Worm (Caenorhabditis elegans) whole organism, L3 larva: ENCODE results near the gene F46H5.11.

Source experiments
- R02D3.7 ChIP-seq: fragments of 150-350 bp; optimal IDR thresholded peaks from 2 replicates; lab custom pipeline; 2014; ENCODE audit warnings: missing biosample characterization, missing genetic modification characterization
- ZK546.5 ChIP-seq: sonication (generic microtip); optimal IDR thresholded peaks from 2 replicates; lab custom pipeline; 2017; ENCODE audit warnings: missing biosample characterization, missing genetic modification characterization
- aly-2 ChIP-seq: fragments of 150-350 bp; optimal IDR thresholded peaks from 2 replicates; lab custom pipeline; 2014; ENCODE audit warnings: missing biosample characterization, missing genetic modification characterization
- ama-1 ChIP-seq: fragments of 150-350 bp; optimal IDR thresholded peaks from 2 replicates; lab custom pipeline; 2018
- ceh-82 ChIP-seq: fragments of 150-350 bp; optimal IDR thresholded peaks from 2 replicates; lab custom pipeline; 2014; ENCODE audit warnings: missing biosample characterization, missing genetic modification characterization
- ceh-9 ChIP-seq: sonication (generic microtip); optimal IDR thresholded peaks from 2 replicates; lab custom pipeline; 2018; ENCODE audit warnings: missing biosample characterization, missing genetic modification characterization
- daf-12 ChIP-seq: fragments of 150-350 bp; optimal IDR thresholded peaks from 2 replicates; lab custom pipeline; 2014; ENCODE audit warnings: missing biosample characterization, missing genetic modification reagents, missing genetic modification characterization
- egl-27 ChIP-seq: sonication (generic microtip); optimal IDR thresholded peaks from 4 replicates; lab custom pipeline; 2017; ENCODE audit warnings: missing biosample characterization, missing genetic modification reagents, missing genetic modification characterization
- egl-5 ChIP-seq: fragments of 150-350 bp; optimal IDR thresholded peaks from 2 replicates; lab custom pipeline; 2017; ENCODE audit warnings: missing biosample characterization, missing genetic modification reagents, missing genetic modification characterization, inconsistent platforms
- elt-2 ChIP-seq: sonication (generic microtip); optimal IDR thresholded peaks from 2 replicates; lab custom pipeline; 2016; ENCODE audit warnings: missing genetic modification reagents, mild to moderate bottlenecking, missing genetic modification characterization, missing compliant biosample characterization
- fkh-2 ChIP-seq: fragments of 150-350 bp; optimal IDR thresholded peaks from 2 replicates; lab custom pipeline; 2014; ENCODE audit warnings: missing biosample characterization, missing genetic modification reagents, missing genetic modification characterization
- fos-1 ChIP-seq: fragments of 150-350 bp; optimal IDR thresholded peaks from 2 replicates; lab custom pipeline; 2014; ENCODE audit warnings: missing biosample characterization, missing genetic modification characterization
- jun-1 ChIP-seq: fragments of 150-350 bp; optimal IDR thresholded peaks from 2 replicates; lab custom pipeline; 2014; ENCODE audit warnings: missing biosample characterization, missing genetic modification reagents, missing genetic modification characterization
- lin-15B ChIP-seq: fragments of 150-350 bp; optimal IDR thresholded peaks from 2 replicates; lab custom pipeline; 2014; ENCODE audit warnings: missing biosample characterization, missing genetic modification characterization
- mdl-1 ChIP-seq: fragments of 150-350 bp; optimal IDR thresholded peaks from 2 replicates; lab custom pipeline; 2014; ENCODE audit warnings: missing biosample characterization, missing genetic modification characterization
- mml-1 ChIP-seq: fragments of 150-350 bp; sonication (generic microtip); optimal IDR thresholded peaks from 3 replicates; lab custom pipeline; 2014; ENCODE audit warnings: missing biosample characterization, missing genetic modification characterization
- nfya-1 ChIP-seq: sonication (generic microtip); optimal IDR thresholded peaks from 2 replicates; lab custom pipeline; 2017; ENCODE audit warnings: missing genetic modification characterization, mild to moderate bottlenecking, missing compliant biosample characterization, antibody characterized with exemption, moderate library complexity; ENCODE audit not compliant: insufficient read depth
- nhr-12 ChIP-seq: fragments of 150-350 bp; optimal IDR thresholded peaks from 2 replicates; lab custom pipeline; 2014; ENCODE audit warnings: missing biosample characterization, missing genetic modification characterization
- nhr-23 ChIP-seq: fragments of 150-350 bp; optimal IDR thresholded peaks from 2 replicates; lab custom pipeline; 2014; ENCODE audit warnings: missing biosample characterization, missing genetic modification reagents, missing genetic modification characterization
- nhr-237 ChIP-seq: fragments of 150-350 bp; optimal IDR thresholded peaks from 2 replicates; lab custom pipeline; 2014; ENCODE audit warnings: missing biosample characterization, missing genetic modification characterization
- nhr-25 ChIP-seq: sonication (generic microtip); optimal IDR thresholded peaks from 2 replicates; lab custom pipeline; 2017; ENCODE audit warnings: missing biosample characterization, missing genetic modification characterization
- pha-4 ChIP-seq: fragments of 150-350 bp; optimal IDR thresholded peaks from 2 replicates; lab custom pipeline; 2014; ENCODE audit warnings: missing biosample characterization, missing genetic modification reagents, missing genetic modification characterization
- pqm-1 ChIP-seq: fragments of 150-350 bp; optimal IDR thresholded peaks from 2 replicates; lab custom pipeline; 2017; ENCODE audit warnings: missing biosample characterization, missing genetic modification characterization, inconsistent platforms
- sea-2 ChIP-seq: fragments of 150-350 bp; sonication (generic microtip); optimal IDR thresholded peaks from 4 replicates; lab custom pipeline; 2014; ENCODE audit warnings: missing biosample characterization, missing genetic modification reagents, missing genetic modification characterization
- skn-1 ChIP-seq: fragments of 150-350 bp; optimal IDR thresholded peaks from 2 replicates; lab custom pipeline; 2014; ENCODE audit warnings: missing biosample characterization, missing genetic modification characterization
- snpc-4 ChIP-seq: fragments of 150-350 bp; optimal IDR thresholded peaks from 2 replicates; lab custom pipeline; 2014; ENCODE audit warnings: missing biosample characterization, missing genetic modification characterization
- tbx-2 ChIP-seq: sonication (generic microtip); optimal IDR thresholded peaks from 2 replicates; lab custom pipeline; 2016; ENCODE audit warnings: mild to moderate bottlenecking, missing genetic modification characterization, missing compliant biosample characterization
- unc-62 ChIP-seq: fragments of 150-350 bp; sonication (generic microtip); optimal IDR thresholded peaks from 4 replicates; lab custom pipeline; 2014; ENCODE audit warnings: missing biosample characterization, missing genetic modification reagents, missing genetic modification characterization
- zag-1 ChIP-seq: fragments of 150-350 bp; optimal IDR thresholded peaks from 2 replicates; lab custom pipeline; 2014; ENCODE audit warnings: missing biosample characterization, missing genetic modification characterization
- ztf-4 ChIP-seq: fragments of 150-350 bp; optimal IDR thresholded peaks from 2 replicates; lab custom pipeline; 2014; ENCODE audit warnings: missing biosample characterization, missing genetic modification characterization

F46H5.11 gene

DNA sequence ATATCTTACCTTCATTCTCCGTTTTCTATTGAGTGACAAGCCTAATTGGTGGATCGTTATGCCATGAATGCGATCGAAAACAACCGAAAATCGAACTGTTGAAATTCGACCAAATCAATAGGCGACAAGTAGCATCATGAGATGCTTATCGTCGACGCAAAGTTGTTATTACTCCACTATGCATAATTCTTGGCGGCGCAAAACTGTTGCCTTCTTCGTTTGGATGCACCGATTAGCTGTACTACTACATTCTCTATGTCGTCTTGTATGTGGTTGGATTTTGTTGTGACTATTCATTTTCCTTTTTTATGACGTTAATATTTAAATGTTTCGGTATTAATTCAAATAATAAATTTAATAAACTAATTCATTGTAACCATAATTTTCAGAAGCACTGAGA, at the start of gene F46H5.11:
TSS of gene F46H5.11 (minus strand) at position 101 of the 400 bp plus-strand sequence.
- TF ChIP-seq snpc-4 (no peak), mml-1 (tag; lab: Kevin White, UChicago) (no peak), pha-4 (tag; lab: Kevin White, UChicago) (no peak), ceh-9 (tag; lab: Kevin White, UChicago) (no peak), elt-2 (no peak), ztf-4 (tag; lab: Kevin White, UChicago) (no peak), daf-12 (no peak), egl-27 (tag; lab: Kevin White, UChicago) (no peak), ceh-82 (tag; lab: Kevin White, UChicago) (no peak), nhr-23 (tag; lab: Kevin White, UChicago) (no peak), nhr-12 (tag; lab: Kevin White, UChicago) (no peak)

DNA sequence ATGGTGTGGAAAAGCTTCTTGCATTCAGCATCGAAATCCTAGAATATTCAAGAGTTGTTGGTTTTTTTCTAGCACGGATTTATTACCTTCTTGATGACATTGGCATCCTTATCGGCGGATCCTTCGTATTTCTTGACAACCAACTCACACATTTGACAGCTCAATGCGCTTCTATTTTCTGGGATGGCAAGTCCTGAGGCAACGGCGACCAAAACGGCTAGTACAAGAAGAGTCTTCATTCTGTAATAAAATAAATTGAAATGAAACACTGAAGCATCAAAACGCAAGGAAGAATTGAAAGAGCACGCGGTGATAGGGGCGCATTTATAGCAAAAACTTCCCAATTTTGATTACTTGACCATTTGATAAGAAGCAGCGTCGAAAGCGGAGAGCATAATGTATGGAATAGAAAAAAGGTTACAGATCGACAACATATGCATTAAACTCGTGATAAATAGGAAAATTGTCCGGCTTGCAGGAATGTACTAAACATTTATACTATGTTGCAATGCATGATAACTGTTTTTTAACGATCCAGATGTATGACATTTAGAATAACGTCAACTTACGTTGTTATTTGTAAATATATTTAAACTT, 48.3 kb upstream of the F46H5.11 start, which contains the start of gene spp-5:
TSS of gene spp-5 (minus strand) at position 240 of the 597 bp plus-strand sequence.
- no peak for TF ChIP-seq nhr-23 (tag; lab: Kevin White, UChicago)
- peak; percentile 97 for TF ChIP-seq pqm-1 (tag; lab: Kevin White, UChicago)
- TF ChIP-seq egl-5 (tag; lab: Kevin White, UChicago), result no peak
- TF ChIP-seq mdl-1 (tag; lab: Kevin White, UChicago), result peak; percentile 14
- TF ChIP-seq tbx-2, result no peak
- peak; percentile 95 for TF ChIP-seq elt-2
- peak; percentile 78 for TF ChIP-seq pha-4 (tag; lab: Kevin White, UChicago)
- peak; percentile 63 for TF ChIP-seq jun-1 (tag; lab: Kevin White, UChicago)
- TF ChIP-seq egl-27 (tag; lab: Kevin White, UChicago), result no peak
- TF ChIP-seq unc-62 (GFP tag; lab: Kevin White, UChicago), result no peak
- TF ChIP-seq ama-1, result peak; percentile 41
- TF ChIP-seq, all 47 proteins: peak for 6

DNA sequence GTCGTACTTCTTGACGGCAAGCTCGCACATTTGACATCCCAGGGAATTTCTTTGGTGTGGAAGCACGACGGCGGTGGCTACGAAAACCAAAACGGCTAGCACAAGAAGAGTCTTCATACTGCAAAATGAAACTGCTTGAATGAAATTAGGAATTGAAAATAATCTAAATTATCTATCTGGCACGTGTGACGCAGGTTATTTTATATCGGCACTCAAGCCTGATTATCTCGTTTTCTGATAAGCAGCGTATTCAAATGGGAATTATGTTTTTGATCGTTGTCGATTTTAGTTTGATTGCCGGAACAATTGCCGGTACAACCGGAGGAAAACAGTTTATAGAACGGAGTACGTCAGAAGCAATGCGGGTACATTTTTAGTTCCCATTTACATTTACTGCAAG, 46.8 kb upstream of the F46H5.11 start, which contains the start of gene spp-4:
TSS of gene spp-4 (minus strand) at position 118 of the 400 bp plus-strand sequence.
- no peak for TF ChIP-seq daf-12
- TF ChIP-seq elt-2, result peak; percentile 84

DNA sequence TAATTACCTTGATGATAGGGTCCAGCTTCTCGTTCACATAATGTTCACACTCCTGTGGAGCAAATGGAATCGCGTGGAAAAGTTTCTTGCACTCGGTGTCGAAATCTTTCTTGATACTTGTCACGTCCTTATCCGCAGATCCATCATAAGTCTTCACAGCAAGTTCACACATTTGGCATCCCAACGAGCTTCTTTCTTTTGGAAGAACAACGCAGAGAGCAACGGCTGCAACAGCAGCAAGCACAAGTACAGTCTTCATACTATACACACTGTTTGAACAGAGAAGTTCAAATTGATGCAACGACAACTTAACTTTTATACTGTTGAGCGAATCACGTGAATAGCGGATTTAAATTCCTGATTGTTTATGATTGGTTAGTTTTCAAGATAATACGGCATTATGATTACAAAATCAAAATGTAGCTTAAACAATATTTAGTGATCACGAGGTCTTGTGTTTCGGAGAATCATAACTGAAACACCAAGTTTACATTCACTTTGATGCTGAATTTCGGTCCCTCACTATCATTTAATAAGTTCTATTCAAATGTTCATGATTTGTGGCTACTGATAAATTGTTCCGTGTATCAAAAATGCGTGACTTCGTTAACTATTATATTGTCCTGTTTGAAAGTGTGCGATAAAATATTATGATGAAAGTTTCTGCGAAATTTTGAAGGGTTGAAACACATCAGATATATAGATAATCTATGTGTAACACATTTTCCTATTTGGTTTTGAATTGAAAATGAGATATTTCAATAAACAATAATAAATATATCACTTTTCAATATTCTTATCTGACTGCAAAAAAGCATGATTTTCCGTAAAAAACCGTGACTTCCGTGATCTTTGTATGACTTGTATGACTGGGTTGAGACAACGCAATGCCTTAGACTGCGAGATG, 44.9 kb upstream of the F46H5.11 start, which contains the start of the genes spp-2 and spp-6:
TSS of gene spp-2 (minus strand) at position 334 of the 907 bp plus-strand sequence.
TSS of gene spp-6 (plus strand) at position 857 of the 907 bp plus-strand sequence.
- TF ChIP-seq nfya-1 (tag; lab: Kevin White, UChicago) (no peak), daf-12 (no peak), R02D3.7 (tag; lab: Kevin White, UChicago) (no peak), ama-1 (peak; percentile 71), snpc-4 (no peak), lin-15B (tag; lab: Kevin White, UChicago) (no peak), ZK546.5 (tag; lab: Kevin White, UChicago) (no peak), fkh-2 (tag; lab: Kevin White, UChicago) (no peak), mml-1 (tag; lab: Kevin White, UChicago) (no peak), nhr-25 (tag; lab: Kevin White, UChicago) (no peak), zag-1 (tag; lab: Kevin White, UChicago) (no peak), unc-62 (GFP tag; lab: Kevin White, UChicago) (no peak), skn-1 (tag; lab: Kevin White, UChicago) (no peak), mdl-1 (tag; lab: Kevin White, UChicago) (no peak), sea-2 (GFP tag; lab: Kevin White, UChicago) (no peak), egl-27 (tag; lab: Kevin White, UChicago) (no peak), elt-2 (peak; percentile 90), pqm-1 (tag; lab: Kevin White, UChicago) (peak; percentile 85), fos-1 (tag; lab: Kevin White, UChicago) (no peak), nhr-237 (no peak), pha-4 (tag; lab: Kevin White, UChicago) (peak; percentile 29)

DNA sequence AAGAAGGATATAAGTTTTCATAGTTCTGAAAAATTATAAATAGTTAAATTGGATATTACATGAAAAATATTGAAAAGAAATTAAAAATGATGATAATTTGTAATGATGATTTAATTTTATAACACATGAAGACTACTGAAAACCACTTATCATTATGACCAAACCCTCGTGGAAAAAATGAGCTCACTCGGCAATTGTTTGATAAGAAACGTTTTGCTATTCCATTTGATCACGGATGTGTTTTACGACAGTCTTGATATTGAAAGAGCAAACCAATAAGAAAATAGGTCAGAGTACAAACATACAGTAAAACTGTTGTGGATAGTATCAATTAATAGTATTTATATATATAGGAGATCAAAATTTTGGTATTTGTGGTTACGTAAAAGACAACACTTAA, 43.5 kb upstream of the F46H5.11 start, which contains the start of gene spp-3:
TSS of gene spp-3 (minus strand) at position 25 of the 400 bp plus-strand sequence.
- TF ChIP-seq pha-4 (tag; lab: Kevin White, UChicago), result peak; percentile 38
- TF ChIP-seq aly-2 (tag; lab: Kevin White, UChicago), result no peak
- no peak for TF ChIP-seq nhr-23 (tag; lab: Kevin White, UChicago)
- peak; percentile 48 for TF ChIP-seq nfya-1 (tag; lab: Kevin White, UChicago)
- TF ChIP-seq skn-1 (tag; lab: Kevin White, UChicago), result peak; percentile 88
- TF ChIP-seq pqm-1 (tag; lab: Kevin White, UChicago), result peak; percentile 93
- peak; percentile 96 for TF ChIP-seq elt-2
- TF ChIP-seq jun-1 (tag; lab: Kevin White, UChicago), result peak; percentile 57
